Worm (Caenorhabditis elegans) whole organism, L4 larva: ENCODE data around the gene DH11.5.

ENCODE experiments used
- F26F4.8 ChIP-seq: fragments of 200-800 bp; sonication (Bioruptor generic); conservative IDR thresholded peaks from 2 replicates; pipeline ENCODE4 v1.3.6; 2022; ENCODE audit warnings: missing genetic modification characterization, missing compliant biosample characterization
- F44E2.7 ChIP-seq: fragments of 200-800 bp; sonication (Bioruptor generic); IDR thresholded peaks from 2 replicates; pipeline ENCODE4 v2.1.2; 2022; ENCODE audit warnings: missing genetic modification characterization, missing compliant biosample characterization
- R02D3.7 ChIP-seq: fragments of 150-350 bp; sonication (generic microtip); optimal IDR thresholded peaks from 3 replicates; lab custom pipeline; 2014; ENCODE audit warnings: missing biosample characterization, missing genetic modification characterization
- T20F7.1 ChIP-seq: fragments of 200-800 bp; sonication (Bioruptor generic); optimal IDR thresholded peaks from 2 replicates; lab custom pipeline; 2018; ENCODE audit warnings: mild to moderate bottlenecking, missing genetic modification characterization, missing compliant biosample characterization
- T26A8.4 ChIP-seq: fragments of 200-800 bp; sonication (Bioruptor generic); IDR thresholded peaks from 2 replicates; pipeline ENCODE4 v1.3.6; 2022; ENCODE audit warnings: missing genetic modification characterization, missing compliant biosample characterization
- Y5F2A.4 ChIP-seq: fragments of 200-800 bp; sonication (Bioruptor generic); optimal IDR thresholded peaks from 2 replicates; lab custom pipeline; 2018; ENCODE audit warnings: mild to moderate bottlenecking, missing genetic modification characterization, missing compliant biosample characterization
- Y75B8A.6 ChIP-seq: fragments of 200-800 bp; sonication (Bioruptor generic); IDR thresholded peaks from 2 replicates; pipeline ENCODE4 v1.3.6; 2022; ENCODE audit warnings: missing genetic modification reagents, missing genetic modification characterization, missing compliant biosample characterization
- ZK337.2 ChIP-seq: fragments of 200-800 bp; sonication (Bioruptor generic); IDR thresholded peaks from 2 replicates; pipeline ENCODE4 v1.3.6; 2022; ENCODE audit warnings: missing genetic modification reagents, missing genetic modification characterization, missing compliant biosample characterization
- aha-1 ChIP-seq: fragments of 150-350 bp; peaks from one replicate; lab custom pipeline; 2014; ENCODE audit warnings: missing biosample characterization, missing genetic modification characterization
- ceh-28 ChIP-seq: fragments of 150-350 bp; optimal IDR thresholded peaks from 2 replicates; lab custom pipeline; 2014; ENCODE audit warnings: missing biosample characterization, missing genetic modification reagents, missing genetic modification characterization
- cey-2 ChIP-seq: sonication (generic microtip); optimal IDR thresholded peaks from 3 replicates; lab custom pipeline; 2017; ENCODE audit warnings: missing genetic modification characterization, mild to moderate bottlenecking, missing compliant biosample characterization, antibody characterized with exemption, borderline replicate concordance; ENCODE audit not compliant: insufficient read depth
- ctbp-1 ChIP-seq: fragments of 200-800 bp; sonication (Bioruptor generic); IDR thresholded peaks from 2 replicates; pipeline ENCODE4 v1.3.6; 2022; ENCODE audit warnings: missing genetic modification reagents, missing genetic modification characterization, missing compliant biosample characterization
- daf-16 ChIP-seq, 3 experiments: sonication (generic microtip); optimal IDR thresholded peaks; 2 replicates each; lab custom pipeline; 2016 to 2017; ENCODE audit warnings: missing genetic modification characterization in 3 of 3, missing genetic modification reagents in 3 of 3, mild to moderate bottlenecking in 2 of 3, missing compliant biosample characterization in 2 of 3, missing biosample characterization in 1 of 3, moderate library complexity in 1 of 3
- dmd-6 ChIP-seq: fragments of 200-800 bp; sonication (Bioruptor generic); IDR thresholded peaks from 2 replicates; pipeline ENCODE4 v1.3.6; 2022; ENCODE audit warnings: missing genetic modification reagents, missing genetic modification characterization, missing compliant biosample characterization
- dmd-9 ChIP-seq: fragments of 200-800 bp; sonication (Bioruptor generic); IDR thresholded peaks from 2 replicates; pipeline ENCODE4 v1.3.6; 2022; ENCODE audit warnings: missing genetic modification reagents, missing genetic modification characterization, missing compliant biosample characterization
- duxl-1 ChIP-seq: sonication (generic microtip); optimal IDR thresholded peaks from 2 replicates; lab custom pipeline; 2016; ENCODE audit warnings: mild to moderate bottlenecking, missing genetic modification characterization, moderate library complexity, missing compliant biosample characterization; ENCODE audit not compliant: poor library complexity
- dve-1 ChIP-seq: sonication (generic microtip); optimal IDR thresholded peaks from 2 replicates; lab custom pipeline; 2017; ENCODE audit warnings: antibody characterized with exemption, mild to moderate bottlenecking, missing genetic modification characterization, missing compliant biosample characterization; ENCODE audit not compliant: insufficient read depth
- egl-43 ChIP-seq: fragments of 200-800 bp; sonication (Bioruptor generic); IDR thresholded peaks from 2 replicates; pipeline ENCODE4 v1.3.6; 2022; ENCODE audit warnings: missing genetic modification reagents, missing genetic modification characterization, missing compliant biosample characterization
- fkh-10 ChIP-seq: fragments of 150-350 bp; optimal IDR thresholded peaks from 2 replicates; lab custom pipeline; 2014; ENCODE audit warnings: missing biosample characterization, missing genetic modification reagents, missing genetic modification characterization
- gei-8 ChIP-seq: fragments of 200-800 bp; sonication (Bioruptor generic); optimal IDR thresholded peaks from 2 replicates; lab custom pipeline; 2018; ENCODE audit warnings: mild to moderate bottlenecking, missing genetic modification characterization, missing compliant biosample characterization
- hif-1 ChIP-seq, 2 experiments: sonication (generic microtip); optimal IDR thresholded peaks; 2 replicates each; lab custom pipeline; 2016 to 2017; ENCODE audit warnings: missing compliant biosample characterization in 2 of 2, missing genetic modification characterization in 2 of 2, missing genetic modification reagents in 2 of 2, missing genotype in 2 of 2, mild to moderate bottlenecking in 1 of 2
- hlh-11 ChIP-seq: fragments of 200-800 bp; sonication (Bioruptor generic); optimal IDR thresholded peaks from 2 replicates; lab custom pipeline; 2018; ENCODE audit warnings: mild to moderate bottlenecking, missing genetic modification characterization, missing compliant biosample characterization
- hlh-30 ChIP-seq: sonication (generic microtip); optimal IDR thresholded peaks from 2 replicates; lab custom pipeline; 2017; ENCODE audit warnings: antibody characterized with exemption, mild to moderate bottlenecking, missing genetic modification characterization, missing compliant biosample characterization; ENCODE audit not compliant: insufficient read depth
- lim-7 ChIP-seq: fragments of 200-800 bp; sonication (Bioruptor generic); IDR thresholded peaks from 2 replicates; pipeline ENCODE4 v1.3.6; 2022; ENCODE audit warnings: missing genetic modification characterization, missing compliant biosample characterization
- lin-13 ChIP-seq: fragments of 150-350 bp; optimal IDR thresholded peaks from 2 replicates; lab custom pipeline; 2014; ENCODE audit warnings: missing biosample characterization, missing genetic modification reagents, missing genetic modification characterization
- lin-29 ChIP-seq: fragments of 200-800 bp; sonication (Bioruptor generic); IDR thresholded peaks from 2 replicates; pipeline ENCODE4 v1.3.6; 2022; ENCODE audit warnings: missing genetic modification reagents, missing genetic modification characterization, missing compliant biosample characterization
- lin-38 ChIP-seq: fragments of 200-800 bp; sonication (Bioruptor generic); IDR thresholded peaks from 2 replicates; pipeline ENCODE4 v1.3.6; 2022; ENCODE audit warnings: missing genetic modification reagents, missing genetic modification characterization, missing compliant biosample characterization
- lin-39 ChIP-seq: fragments of 150-350 bp; optimal IDR thresholded peaks from 2 replicates; lab custom pipeline; 2014; ENCODE audit warnings: missing biosample characterization, missing genetic modification reagents, missing genetic modification characterization
- lsy-2 ChIP-seq, 2 experiments: fragments of 150-350 bp in 1 of 2; sonication (generic microtip) in 1 of 2; optimal IDR thresholded peaks; 2 replicates each; lab custom pipeline; 2014 to 2017; ENCODE audit warnings: missing biosample characterization in 2 of 2, missing genetic modification characterization in 2 of 2
- madf-5 ChIP-seq, 2 experiments: fragments of 200-800 bp; sonication (Bioruptor generic); IDR thresholded peaks; 2 replicates each; pipeline ENCODE4 v1.3.6; 2022; ENCODE audit warnings: missing compliant biosample characterization in 2 of 2, missing genetic modification characterization in 2 of 2
- mep-1 ChIP-seq: fragments of 150-350 bp; sonication (generic microtip); optimal IDR thresholded peaks from 3 replicates; lab custom pipeline; 2014; ENCODE audit warnings: missing biosample characterization, missing genetic modification characterization
- mxl-3 ChIP-seq: fragments of 200-800 bp; sonication (Bioruptor generic); optimal IDR thresholded peaks from 2 replicates; lab custom pipeline; 2018; ENCODE audit warnings: mild to moderate bottlenecking, missing genetic modification characterization, missing compliant biosample characterization
- nhr-237 ChIP-seq: sonication (generic microtip); optimal IDR thresholded peaks from 2 replicates; lab custom pipeline; 2017; ENCODE audit warnings: missing biosample characterization, missing genetic modification characterization
- nhr-28 ChIP-seq: fragments of 150-350 bp; optimal IDR thresholded peaks from 2 replicates; lab custom pipeline; 2014; ENCODE audit warnings: missing biosample characterization, missing genetic modification characterization
- nhr-42 ChIP-seq: fragments of 200-800 bp; sonication (Bioruptor generic); IDR thresholded peaks from 2 replicates; pipeline ENCODE4 v1.3.6; 2022; ENCODE audit warnings: missing genetic modification characterization, missing compliant biosample characterization
- nhr-6 ChIP-seq: fragments of 150-350 bp; optimal IDR thresholded peaks from 2 replicates; lab custom pipeline; 2014; ENCODE audit warnings: missing biosample characterization, missing genetic modification characterization
- nhr-76 ChIP-seq: fragments of 150-350 bp; optimal IDR thresholded peaks from 2 replicates; lab custom pipeline; 2014; ENCODE audit warnings: missing biosample characterization, missing genetic modification characterization
- pha-4 ChIP-seq, 2 experiments: fragments of 150-350 bp in 1 of 2; fragments of 200-800 bp in 1 of 2; sonication (Bioruptor generic) in 1 of 2; IDR thresholded peaks in 1 of 2; optimal IDR thresholded peaks in 1 of 2; 2 replicates each; pipeline versions ENCODE4 v1.3.6 to Lab custom; 2014 to 2022; ENCODE audit warnings: missing genetic modification characterization in 2 of 2, missing genetic modification reagents in 2 of 2, missing biosample characterization in 1 of 2, missing compliant biosample characterization in 1 of 2
- pqm-1 ChIP-seq: sonication (generic microtip); optimal IDR thresholded peaks from 2 replicates; lab custom pipeline; 2017; ENCODE audit warnings: missing biosample characterization, missing genetic modification characterization
- rbr-2 ChIP-seq: sonication (generic microtip); optimal IDR thresholded peaks from 2 replicates; lab custom pipeline; 2016; ENCODE audit warnings: missing genotype, missing genetic modification characterization, missing compliant biosample characterization
- saeg-2 ChIP-seq: fragments of 200-800 bp; sonication (Bioruptor generic); IDR thresholded peaks from 2 replicates; pipeline ENCODE4 v1.3.6; 2022; ENCODE audit warnings: missing genetic modification reagents, missing genetic modification characterization, missing compliant biosample characterization
- snpc-4 ChIP-seq: fragments of 150-350 bp; optimal IDR thresholded peaks from 2 replicates; lab custom pipeline; 2014; ENCODE audit warnings: missing biosample characterization, missing genetic modification characterization
- spr-3 ChIP-seq: fragments of 200-800 bp; sonication (Bioruptor generic); optimal IDR thresholded peaks from 2 replicates; lab custom pipeline; 2018; ENCODE audit warnings: mild to moderate bottlenecking, missing genetic modification characterization, missing compliant biosample characterization
- tra-1 ChIP-seq: fragments of 200-800 bp; sonication (Bioruptor generic); IDR thresholded peaks from 2 replicates; pipeline ENCODE4 v1.3.6; 2022; ENCODE audit warnings: missing genetic modification reagents, missing genetic modification characterization, missing compliant biosample characterization
- unc-130 ChIP-seq: sonication (generic microtip); optimal IDR thresholded peaks from 2 replicates; lab custom pipeline; 2016; ENCODE audit warnings: missing genetic modification reagents, missing genetic modification characterization, missing compliant biosample characterization
- unc-39 ChIP-seq: sonication (generic microtip); optimal IDR thresholded peaks from 2 replicates; lab custom pipeline; 2017; ENCODE audit warnings: missing biosample characterization, missing genetic modification characterization
- zfp-2 ChIP-seq: sonication (generic microtip); optimal IDR thresholded peaks from 2 replicates; lab custom pipeline; 2016; ENCODE audit warnings: mild to moderate bottlenecking, missing genetic modification characterization, missing compliant biosample characterization
- zfp-3 ChIP-seq: fragments of 200-800 bp; sonication (Bioruptor generic); conservative IDR thresholded peaks from 2 replicates; pipeline ENCODE4 v1.3.6; 2022; ENCODE audit warnings: missing genetic modification reagents, missing genetic modification characterization, missing compliant biosample characterization
- zip-2 ChIP-seq: fragments of 150-350 bp; optimal IDR thresholded peaks from 2 replicates; lab custom pipeline; 2014; ENCODE audit warnings: missing biosample characterization, missing genetic modification characterization
- ztf-11 ChIP-seq: fragments of 150-350 bp; optimal IDR thresholded peaks from 2 replicates; lab custom pipeline; 2014; ENCODE audit warnings: missing biosample characterization, missing genetic modification characterization

DH11.5 gene

ce11 chrII:8039416-8039815 is 63.0 kb downstream of the DH11.5 start, which contains the start of the genes ubh-4 and algn-6 (continued):
- TF ChIP-seq Y5F2A.4 (GFP tag; lab: Kevin White, UChicago) (no peak), zip-2 (tag; lab: Kevin White, UChicago) (no peak), lin-38 (GFP tag; lab: Robert Waterston, UW) (peak; percentile 95), ctbp-1 (GFP tag; lab: Robert Waterston, UW) (no peak), R02D3.7 (tag; lab: Kevin White, UChicago) (no peak), nhr-42 (no peak), fkh-10 (GFP tag; lab: Kevin White, UChicago) (no peak), dve-1 (peak; percentile 48), ZK337.2 (GFP tag; lab: Robert Waterston, UW) (0 out of 2 replicates have a peak, but pooled peaks have one; percentile 4), T20F7.1 (GFP tag; lab: Kevin White, UChicago) (peak; percentile 90), T26A8.4 (GFP tag; lab: Robert Waterston, UW) (no peak), egl-43 (GFP tag; lab: Robert Waterston, UW) (no peak), mep-1 (peak; percentile 57), nhr-237 (tag; lab: Kevin White, UChicago) (no peak), lim-7 (GFP tag; lab: Robert Waterston, UW) (no peak), aha-1 (tag; lab: Kevin White, UChicago) (no peak), F44E2.7 (GFP tag; lab: Robert Waterston, UW) (no peak), cey-2 (tag; lab: Kevin White, UChicago) (no peak), hlh-11 (peak; percentile 36), zfp-2 (tag; lab: Kevin White, UChicago) (no peak), madf-5 (GFP tag; IDR thresholded peaks at IDR 0.05; lab: Robert Waterston, UW) (no peak), daf-16 (GFP tag; optimal IDR thresholded peaks at IDR 0.05; lab: Kevin White, UChicago) (no peak), daf-16 (tag; optimal IDR thresholded peaks at IDR 0.05; lab: Kevin White, UChicago) (peak; percentile 38), tra-1 (GFP tag; lab: Robert Waterston, UW) (no peak), lin-29 (GFP tag; lab: Robert Waterston, UW) (no peak), saeg-2 (GFP tag; lab: Robert Waterston, UW) (no peak), duxl-1 (no peak), hif-1 (tag; optimal IDR thresholded peaks at IDR 0.05; lab: Kevin White, UChicago) (peak in 1 of 2 experiments; percentile 83), lsy-2 (tag; optimal IDR thresholded peaks at IDR 0.05; lab: Kevin White, UChicago) (peak; percentile 38 to 95), dmd-6 (GFP tag; lab: Robert Waterston, UW) (peak; percentile 27; the same call in 1 of the 2 replicates), ztf-11 (tag; lab: Kevin White, UChicago) (no peak), nhr-76 (no peak), hlh-30 (tag; lab: Kevin White, UChicago) (peak; percentile 12), pqm-1 (tag; lab: Kevin White, UChicago) (peak; percentile 17), lin-13 (GFP tag; lab: Kevin White, UChicago) (no peak), dmd-9 (GFP tag; lab: Robert Waterston, UW) (no peak), snpc-4 (tag; lab: Kevin White, UChicago) (no peak), F26F4.8 (GFP tag; lab: Robert Waterston, UW) (no peak), unc-130 (peak; percentile 96), nhr-28 (tag; lab: Kevin White, UChicago) (peak; percentile 65), Y75B8A.6 (GFP tag; lab: Robert Waterston, UW) (no peak), lin-39 (tag; lab: Kevin White, UChicago) (no peak), nhr-6 (tag; lab: Kevin White, UChicago) (peak; percentile 80), pha-4 (GFP tag; IDR thresholded peaks at IDR 0.05; lab: Robert Waterston, UW) (no peak), pha-4 (tag; optimal IDR thresholded peaks at IDR 0.05; lab: Kevin White, UChicago) (peak; percentile 8), unc-39 (tag; lab: Kevin White, UChicago) (no peak), spr-3 (no peak), ceh-28 (tag; lab: Kevin White, UChicago) (no peak), rbr-2 (tag; lab: Kevin White, UChicago) (peak; percentile 36), mxl-3 (GFP tag; lab: Kevin White, UChicago) (peak; percentile 38), zfp-3 (GFP tag; lab: Robert Waterston, UW) (no peak), gei-8 (no peak)
